Worm (Caenorhabditis elegans): ENCODE measurements around the gene nuo-4.

nuo-4 gene

ce11 chrIII:7153747-7154238, 4.8 kb downstream of the nuo-4 start, which contains the start of gene ogt-1:
Gene ogt-1 (minus strand): TSS chrIII:7153797.
- TF ChIP-seq nhr-20 (tag; optimal IDR thresholded peaks at IDR 0.05) (peak; percentile 90), snu-23 (GFP tag; optimal IDR thresholded peaks at IDR 0.05) (peak; percentile 94), fkh-4 (tag; optimal IDR thresholded peaks at IDR 0.05; ENCODE audit: borderline replicate concordance) (no peak), dpl-1 (GFP tag; optimal IDR thresholded peaks at IDR 0.05) (peak; percentile 64 to 70 (median 66)), nhr-11 (tag; optimal IDR thresholded peaks at IDR 0.05) (peak; percentile 74), nhr-85 (tag) (peak; percentile 96), xbp-1 (tag; optimal IDR thresholded peaks at IDR 0.05) (peak; percentile 80), nhr-77 (tag; optimal IDR thresholded peaks at IDR 0.05) (peak; percentile 71), lin-15B (tag; optimal IDR thresholded peaks at IDR 0.05) (no peak), lir-3 (tag; optimal IDR thresholded peaks at IDR 0.05; ENCODE audit: poor library complexity) (peak; percentile 72), grh-1 (GFP tag; IDR thresholded peaks at IDR 0.05) (peak; percentile 69), ztf-4 (tag; optimal IDR thresholded peaks at IDR 0.05) (peak; percentile 87), aha-1 (tag; optimal IDR thresholded peaks at IDR 0.05) (no peak), ceh-90 (tag; optimal IDR thresholded peaks at IDR 0.05) (no peak), unc-86 (tag; optimal IDR thresholded peaks at IDR 0.05) (peak; percentile 72), rnt-1 (tag; optimal IDR thresholded peaks at IDR 0.05) (peak; percentile 80), lsy-2 (tag; optimal IDR thresholded peaks at IDR 0.05) (peak; percentile 88 to 90), snpc-4 (tag; optimal IDR thresholded peaks at IDR 0.05) (peak; percentile 76), Y116A8C.19 (tag; optimal IDR thresholded peaks at IDR 0.05; ENCODE audit: borderline replicate concordance) (no peak), pag-3 (tag; optimal IDR thresholded peaks at IDR 0.05; ENCODE audit: borderline replicate concordance, insufficient read depth) (peak; percentile 16), ama-1 (optimal IDR thresholded peaks at IDR 0.05) (peak; percentile 84), hpl-2 (GFP tag; optimal IDR thresholded peaks at IDR 0.05) (peak; percentile 36), egl-13 (tag; optimal IDR thresholded peaks at IDR 0.05) (peak; percentile 32), sptf-1 (tag; optimal IDR thresholded peaks at IDR 0.05) (no peak), unc-130 (tag; optimal IDR thresholded peaks at IDR 0.05) (no peak), fkh-8 (tag; optimal IDR thresholded peaks at IDR 0.05) (peak; percentile 46), jun-1 (tag; optimal IDR thresholded peaks at IDR 0.05) (peak; percentile 68), elt-2 (tag; optimal IDR thresholded peaks at IDR 0.05) (peak; percentile 62), fkh-10 (GFP tag; optimal IDR thresholded peaks at IDR 0.05) (peak; percentile 61), ztf-11 (tag; optimal IDR thresholded peaks at IDR 0.05) (no peak), nhr-12 (tag; optimal IDR thresholded peaks at IDR 0.05) (no peak), sup-37 (GFP tag; optimal IDR thresholded peaks at IDR 0.05) (no peak), irx-1 (tag; optimal IDR thresholded peaks at IDR 0.05) (peak; percentile 62), ceh-63 (GFP tag; optimal IDR thresholded peaks at IDR 0.05) (no peak), hlh-17 (GFP tag; optimal IDR thresholded peaks at IDR 0.05; ENCODE audit: borderline replicate concordance) (no peak), egl-27 (tag; optimal IDR thresholded peaks at IDR 0.05) (peak; percentile 93 to 98), nhr-19 (GFP tag; conservative IDR thresholded peaks at IDR 0.05) (peak; percentile 86), unc-30 (tag; optimal IDR thresholded peaks at IDR 0.05) (no peak), ets-5 (GFP tag; IDR thresholded peaks at IDR 0.05) (no peak), ces-1 (GFP tag; optimal IDR thresholded peaks at IDR 0.05) (no peak), skn-1 (tag; optimal IDR thresholded peaks at IDR 0.05) (peak; percentile 56), aly-2 (tag; optimal IDR thresholded peaks at IDR 0.05) (peak; percentile 66), C04F5.9 (tag; optimal IDR thresholded peaks at IDR 0.05) (no peak), nhr-237 (tag; optimal IDR thresholded peaks at IDR 0.05) (peak; percentile 77), nhr-76 (tag; optimal IDR thresholded peaks at IDR 0.05) (no peak), unc-62 (GFP tag; optimal IDR thresholded peaks at IDR 0.05) (no peak), mdl-1 (tag; optimal IDR thresholded peaks at IDR 0.05) (peak in 1 of 2 experiments; percentile 79), efl-3 (GFP tag; optimal IDR thresholded peaks at IDR 0.05) (no peak), lin-35 (GFP tag; optimal IDR thresholded peaks at IDR 0.05) (peak; percentile 71 to 80), hlh-4 (tag; optimal IDR thresholded peaks at IDR 0.05) (no peak), ceh-88 (GFP tag; IDR thresholded peaks at IDR 0.05) (no peak), lin-14 (GFP tag; optimal IDR thresholded peaks at IDR 0.05) (peak; percentile 97), lin-13 (GFP tag; optimal IDR thresholded peaks at IDR 0.05) (peak; percentile 82)

Data from whole organism, L1 larva.